Worm (Caenorhabditis elegans): ENCODE measurements around the gene T25B9.1.

DNA sequence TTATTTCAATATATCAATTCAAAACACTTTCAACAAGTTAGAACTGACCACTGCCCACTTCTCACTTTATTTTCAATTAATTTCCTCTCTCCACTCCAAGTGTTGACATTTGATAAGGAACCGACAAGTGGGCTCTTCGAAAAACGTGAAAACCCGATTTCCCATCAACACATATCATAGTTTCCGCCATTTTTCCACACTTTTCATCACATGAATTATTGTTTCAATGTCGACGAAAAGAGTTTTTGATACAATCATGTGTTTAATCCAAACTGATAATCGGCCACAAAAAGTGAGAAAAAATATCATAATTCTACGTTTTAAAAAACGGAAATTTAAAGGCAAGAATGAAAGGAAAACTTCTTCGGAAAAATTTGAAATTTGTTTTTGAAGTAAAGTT is 45.7 kb upstream of the T25B9.1 start:
- TF ChIP-seq nfya-1 (tag; optimal IDR thresholded peaks at IDR 0.05; ENCODE audit: borderline replicate concordance, insufficient read depth) (no peak), gei-17 (GFP tag; optimal IDR thresholded peaks at IDR 0.05) (no peak), unc-62 (GFP tag; optimal IDR thresholded peaks at IDR 0.05) (no peak), rcor-1 (GFP tag; IDR thresholded peaks at IDR 0.05) (no peak), Y67H2A.10 (GFP tag; conservative IDR thresholded peaks at IDR 0.05) (no peak), egl-18 (GFP tag; IDR thresholded peaks at IDR 0.05) (no peak), cebp-1 (GFP tag; IDR thresholded peaks at IDR 0.05) (no peak), cebp-1 (tag; optimal IDR thresholded peaks at IDR 0.05) (no peak)
